Fruit fly (Drosophila melanogaster): Measurements from ENCODE around the gene ppk31.

The ppk31 gene

DNA sequence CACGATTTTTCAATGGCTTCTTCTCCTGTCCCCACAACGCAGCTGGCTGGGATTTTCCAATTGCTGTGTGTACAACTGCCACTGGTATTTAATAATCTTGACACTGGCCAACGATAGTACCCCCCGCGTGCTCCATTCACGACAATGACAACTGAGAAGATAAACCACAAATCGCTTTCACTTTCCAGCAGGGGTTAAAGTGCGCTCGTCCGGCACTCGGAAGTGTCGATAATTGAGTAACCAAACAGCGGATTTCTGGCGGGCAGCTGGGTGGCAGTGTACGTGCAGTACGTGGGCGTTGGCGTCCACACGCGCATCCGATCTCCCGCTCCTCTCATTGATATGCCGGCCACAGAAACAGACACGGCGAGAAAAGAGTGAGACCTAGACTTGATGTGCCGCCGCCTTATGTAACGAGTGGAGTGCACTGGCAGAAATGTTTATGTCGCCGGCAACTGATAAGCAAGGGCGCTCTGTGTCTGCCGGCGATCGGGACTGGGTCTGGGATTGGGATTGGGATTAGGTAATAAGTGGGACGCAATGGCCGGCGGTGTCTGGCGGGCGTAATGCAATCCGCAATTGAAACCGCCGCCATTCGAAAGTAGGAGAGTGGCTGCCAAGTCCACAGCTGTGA is 28.1 kb upstream of the ppk31 start:
- TF ChIP-seq jim (GFP tag; optimal IDR thresholded peaks at IDR 0.05) (no peak), CG32264 (GFP tag; optimal IDR thresholded peaks at IDR 0.05) (no peak)

DNA sequence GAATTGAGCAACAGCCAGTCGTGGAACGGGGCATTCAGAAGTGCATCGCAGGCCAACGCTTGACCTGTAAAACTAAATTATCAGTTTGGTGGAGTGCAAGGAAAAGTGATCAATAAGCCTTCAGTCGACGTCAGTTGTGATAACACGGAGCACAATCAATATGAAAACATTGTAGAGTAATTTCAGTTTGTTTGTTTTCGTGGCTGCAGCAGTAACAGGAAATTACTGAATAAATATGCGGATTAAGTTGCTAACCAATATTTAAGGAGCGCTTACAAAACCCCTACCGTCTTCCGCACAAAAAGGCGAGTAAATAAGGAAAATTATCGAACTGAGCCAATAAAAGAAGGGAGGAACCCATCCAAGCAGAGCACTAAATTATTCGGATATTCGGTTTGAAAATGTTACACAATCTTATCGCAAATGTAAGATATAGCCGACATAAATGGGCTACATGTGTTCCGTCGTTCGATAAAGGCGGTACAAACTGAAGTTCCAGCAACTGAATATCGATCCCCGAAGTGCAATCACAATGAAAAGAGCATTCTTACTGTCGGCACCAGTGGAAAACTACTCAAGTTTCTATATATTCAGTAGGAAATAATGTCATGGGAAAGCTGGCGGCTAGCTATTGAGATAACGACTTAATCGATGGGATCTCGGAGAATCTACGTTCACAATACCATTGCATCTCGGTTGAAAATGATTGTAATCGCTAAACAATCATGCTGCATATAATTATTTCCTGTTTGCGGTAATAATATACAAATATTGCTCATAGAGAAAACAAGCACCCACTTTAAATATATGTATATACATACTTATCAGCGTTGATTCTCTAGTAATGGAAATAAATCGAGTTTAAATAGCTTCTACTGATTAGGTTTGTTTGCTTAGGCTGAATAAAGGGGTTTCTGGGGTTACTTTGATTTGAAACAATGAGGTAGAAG is 27.0 kb upstream of the ppk31 start:
- TF ChIP-seq Mio (GFP tag; optimal IDR thresholded peaks at IDR 0.05): no peak
- TF ChIP-seq ey (GFP tag; optimal IDR thresholded peaks at IDR 0.05): peak; percentile 4
- peak; percentile 37 for TF ChIP-seq Hnf4 (GFP tag; optimal IDR thresholded peaks at IDR 0.05)
- no peak for TF ChIP-seq pan (optimal IDR thresholded peaks at IDR 0.05)
- peak in 1 of 2 experiments; percentile 27 for TF ChIP-seq foxo (GFP tag; optimal IDR thresholded peaks at IDR 0.05)
- TF ChIP-seq Rel (GFP tag; optimal IDR thresholded peaks at IDR 0.05): no peak
- no peak for TF ChIP-seq Rel (tag; optimal IDR thresholded peaks at IDR 0.05)
- TF ChIP-seq fru (GFP tag; optimal IDR thresholded peaks at IDR 0.05): peak; percentile 38
- TF ChIP-seq dmrt93B (GFP tag; optimal IDR thresholded peaks at IDR 0.05): peak; percentile 11
- TF ChIP-seq OdsH (GFP tag; optimal IDR thresholded peaks at IDR 0.05): peak; percentile 62
- peak; percentile 26 for TF ChIP-seq Sp1 (GFP tag; optimal IDR thresholded peaks at IDR 0.05)
- no peak for TF ChIP-seq Myc (optimal IDR thresholded peaks at IDR 0.05)
- peak; percentile 51 for TF ChIP-seq br (GFP tag; optimal IDR thresholded peaks at IDR 0.05)
- peak; percentile 36 for TF ChIP-seq h (GFP tag; optimal IDR thresholded peaks at IDR 0.05)
- TF ChIP-seq rgr (GFP tag; optimal IDR thresholded peaks at IDR 0.05): peak; percentile 55
- TF ChIP-seq Hr83 (GFP tag; optimal IDR thresholded peaks at IDR 0.05; ENCODE audit: poor library complexity, severe bottlenecking): no peak
- peak; percentile 30 for TF ChIP-seq psq (GFP tag; optimal IDR thresholded peaks at IDR 0.05)

- no peak for TF ChIP-seq foxo (GFP tag; optimal IDR thresholded peaks at IDR 0.05)
- no peak for TF ChIP-seq dmrt93B (GFP tag; optimal IDR thresholded peaks at IDR 0.05)
- TF ChIP-seq Abd-B (GFP tag; optimal IDR thresholded peaks at IDR 0.05): no peak
- no peak for TF ChIP-seq Jra (GFP tag; optimal IDR thresholded peaks at IDR 0.05)
- no peak for TF ChIP-seq N (GFP tag; optimal IDR thresholded peaks at IDR 0.05)
- no peak for TF ChIP-seq br (GFP tag; optimal IDR thresholded peaks at IDR 0.05)
- TF ChIP-seq woc (GFP tag; optimal IDR thresholded peaks at IDR 0.05): no peak
- no peak for TF ChIP-seq brk (GFP tag; optimal IDR thresholded peaks at IDR 0.05)
- no peak for TF ChIP-seq Sp1 (GFP tag; optimal IDR thresholded peaks at IDR 0.05)
- no peak for TF ChIP-seq h (GFP tag; optimal IDR thresholded peaks at IDR 0.05)
- TF ChIP-seq Vsx2 (GFP tag; optimal IDR thresholded peaks at IDR 0.05; ENCODE audit: partially characterized antibody): no peak
- TF ChIP-seq CG9705 (GFP tag; optimal IDR thresholded peaks at IDR 0.05): no peak
- no peak for TF ChIP-seq pan (optimal IDR thresholded peaks at IDR 0.05)
- no peak for TF ChIP-seq Mio (GFP tag; optimal IDR thresholded peaks at IDR 0.05)
- no peak for TF ChIP-seq CrebA (GFP tag; optimal IDR thresholded peaks at IDR 0.05; ENCODE audit: borderline replicate concordance)
- TF ChIP-seq Rel (GFP tag; optimal IDR thresholded peaks at IDR 0.05): no peak
- no peak for TF ChIP-seq Rel (tag; optimal IDR thresholded peaks at IDR 0.05)
- TF ChIP-seq GATAd (GFP tag; optimal IDR thresholded peaks at IDR 0.05): no peak
- TF ChIP-seq Hr83 (GFP tag; optimal IDR thresholded peaks at IDR 0.05; ENCODE audit: poor library complexity, severe bottlenecking): no peak
These were observed 25.0 kb upstream of the ppk31 start for dm6 chr3R:27137914-27138323.

DNA sequence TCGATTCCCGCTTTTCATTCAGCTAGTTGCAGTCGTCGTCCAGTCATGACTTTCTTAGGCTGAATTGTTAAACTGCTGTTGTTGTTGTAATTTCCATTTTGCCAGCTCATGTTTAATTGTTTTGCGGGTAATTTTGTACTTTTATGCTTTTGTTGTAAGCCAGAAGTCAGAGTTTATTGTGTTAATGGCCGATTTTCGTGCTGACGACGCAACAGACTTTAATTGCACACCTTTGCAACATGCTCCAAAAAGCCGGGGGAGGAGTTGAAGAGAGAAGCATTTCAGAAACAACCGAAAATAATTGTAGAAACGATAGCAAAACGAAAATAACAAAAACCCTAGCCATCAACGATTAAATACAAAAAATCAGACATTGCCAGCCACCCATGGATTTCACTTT is 24.2 kb upstream of the ppk31 start:
- TF ChIP-seq sage (GFP tag; optimal IDR thresholded peaks at IDR 0.05) (no peak), pan (optimal IDR thresholded peaks at IDR 0.05) (no peak), N (GFP tag; optimal IDR thresholded peaks at IDR 0.05) (no peak), br (GFP tag; optimal IDR thresholded peaks at IDR 0.05) (no peak), h (GFP tag; optimal IDR thresholded peaks at IDR 0.05) (no peak), Hnf4 (GFP tag; optimal IDR thresholded peaks at IDR 0.05) (no peak), sv (GFP tag; optimal IDR thresholded peaks at IDR 0.05) (no peak), CG32264 (GFP tag; optimal IDR thresholded peaks at IDR 0.05) (no peak), dl (GFP tag; optimal IDR thresholded peaks at IDR 0.05; ENCODE audit: insufficient read depth in 1 of 2, partially characterized antibody in 2 of 2) (no peak), woc (GFP tag; optimal IDR thresholded peaks at IDR 0.05) (no peak), CG9705 (GFP tag; optimal IDR thresholded peaks at IDR 0.05) (no peak)

Data from whole organism, wandering third instar larva.